Fruit fly (Drosophila melanogaster) whole organism: ENCODE data around the gene CG31815.

Experiments used
- CG8478 ChIP-seq: fragments of >200 bp; optimal IDR thresholded peaks from 2 replicates; lab custom pipeline; 2018; ENCODE audit warnings: inconsistent platforms
- EcR ChIP-seq, 2 experiments: fragments of >200 bp; optimal IDR thresholded peaks; 2 replicates each; lab custom pipeline; 2017; ENCODE audit warnings: missing biosample characterization in 2 of 2, missing genetic modification characterization in 2 of 2, missing genetic modification reagents in 2 of 2
- pan ChIP-seq: fragments of >200 bp; optimal IDR thresholded peaks from 2 replicates; lab custom pipeline; 2017
- usp ChIP-seq: fragments of >200 bp; optimal IDR thresholded peaks from 2 replicates; lab custom pipeline; 2017; ENCODE audit warnings: missing biosample characterization, missing genetic modification characterization, mixed read lengths

- no peak for TF ChIP-seq usp (GFP tag; lab: Kevin White, UChicago)
- TF ChIP-seq pan: no peak
- no peak for TF ChIP-seq CG8478
- TF ChIP-seq EcR (GFP tag; optimal IDR thresholded peaks at IDR 0.05; lab: Kevin White, UChicago): no peak
These were observed 4.1 kb upstream of the CG31815 start for dm6 chr2L:16601515-16602026.
